Worm (Caenorhabditis elegans): Measurements from ENCODE around the gene him-10.

him-10 gene

ce11 chrIII:5853240-5853639, 50.2 kb downstream of the him-10 start, which contains the start of gene ddx-23:
ddx-23 (minus strand) TSS chrIII:5853269.
- no peak for TF ChIP-seq ekl-4 (GFP tag; IDR thresholded peaks at IDR 0.05)
- TF ChIP-seq B0035.1 (tag; optimal IDR thresholded peaks at IDR 0.05): no peak
- peak; percentile 12 for TF ChIP-seq gei-17 (GFP tag; optimal IDR thresholded peaks at IDR 0.05)
- no peak for TF ChIP-seq ztf-28 (GFP tag; IDR thresholded peaks at IDR 0.05)
- peak; percentile 28; the same call in 1 of the 2 replicates for TF ChIP-seq lin-26 (GFP tag; IDR thresholded peaks at IDR 0.05)
- TF ChIP-seq aptf-3 (GFP tag; IDR thresholded peaks at IDR 0.05): 0 out of 2 replicates have a peak, but pooled peaks have one; percentile 51
- 0 out of 2 replicates have a peak, but pooled peaks have one; percentile 37 for TF ChIP-seq pbrm-1 (GFP tag; IDR thresholded peaks at IDR 0.05)
- no peak for TF ChIP-seq fkh-3 (tag; optimal IDR thresholded peaks at IDR 0.05)
- TF ChIP-seq snpc-3.4 (tag; optimal IDR thresholded peaks at IDR 0.05): peak; percentile 69
- peak; percentile 8 for TF ChIP-seq dpl-1 (GFP tag; optimal IDR thresholded peaks at IDR 0.05)
- TF ChIP-seq ceh-58 (GFP tag; IDR thresholded peaks at IDR 0.05): no peak
- peak; percentile 62 for TF ChIP-seq repo-1 (tag; optimal IDR thresholded peaks at IDR 0.05)
- TF ChIP-seq ceh-27 (GFP tag; optimal IDR thresholded peaks at IDR 0.05): no peak
- no peak for TF ChIP-seq ztf-6 (GFP tag; IDR thresholded peaks at IDR 0.05)
- TF ChIP-seq rpc-1 (optimal IDR thresholded peaks at IDR 0.05): no peak
- TF ChIP-seq rpc-1 (tag; optimal IDR thresholded peaks at IDR 0.05): no peak
- TF ChIP-seq F39B2.1 (GFP tag; IDR thresholded peaks at IDR 0.05): peak; percentile 68; the same call in 1 of the 2 replicates
- TF ChIP-seq ztf-25 (GFP tag; IDR thresholded peaks at IDR 0.05): no peak
- no peak for TF ChIP-seq mes-4 (tag; optimal IDR thresholded peaks at IDR 0.05)
- peak; percentile 39 for TF ChIP-seq ceh-79 (tag; optimal IDR thresholded peaks at IDR 0.05)
- 0 out of 2 replicates have a peak, but pooled peaks have one; percentile 65 for TF ChIP-seq Y56A3A.18 (GFP tag; IDR thresholded peaks at IDR 0.05)
- no peak for TF ChIP-seq egl-44 (GFP tag; IDR thresholded peaks at IDR 0.05)
- TF ChIP-seq F57A8.1 (GFP tag; optimal IDR thresholded peaks at IDR 0.05): no peak
- no peak for TF ChIP-seq dox-1 (GFP tag; IDR thresholded peaks at IDR 0.05)
- TF ChIP-seq egrh-3 (GFP tag; IDR thresholded peaks at IDR 0.05): no peak
- TF ChIP-seq F10E7.11 (tag; optimal IDR thresholded peaks at IDR 0.05): peak; percentile 58
- no peak for TF ChIP-seq nfya-1 (tag; optimal IDR thresholded peaks at IDR 0.05; ENCODE audit: borderline replicate concordance, insufficient read depth)
- TF ChIP-seq Y79H2A.3 (GFP tag; conservative IDR thresholded peaks at IDR 0.05): no peak
- TF ChIP-seq xnd-1 (tag; optimal IDR thresholded peaks at IDR 0.05): peak; percentile 38
- TF ChIP-seq K11D2.4 (GFP tag; IDR thresholded peaks at IDR 0.05): no peak
- TF ChIP-seq B0336.3 (GFP tag; IDR thresholded peaks at IDR 0.05): peak; percentile 40; the same call in 1 of the 2 replicates
- no peak for TF ChIP-seq nfya-2 (GFP tag; IDR thresholded peaks at IDR 0.05)
- TF ChIP-seq snpc-4 (GFP tag; optimal IDR thresholded peaks at IDR 0.05): no peak
- peak in 2 of 4 experiments; percentile 40 to 45 for TF ChIP-seq snpc-4 (tag; optimal IDR thresholded peaks at IDR 0.05)
- peak; percentile 57 for TF ChIP-seq ZK185.1 (tag; optimal IDR thresholded peaks at IDR 0.05; ENCODE audit: poor library complexity, severe bottlenecking)
- TF ChIP-seq Y95B8A.8 (GFP tag; IDR thresholded peaks at IDR 0.05): 0 out of 2 replicates have a peak, but pooled peaks have one; percentile 65
- TF ChIP-seq ztf-26 (tag; optimal IDR thresholded peaks at IDR 0.05): no peak
- no peak for TF ChIP-seq mel-28 (tag; optimal IDR thresholded peaks at IDR 0.05; ENCODE audit: borderline replicate concordance)
- TF ChIP-seq F33H1.4 (GFP tag; IDR thresholded peaks at IDR 0.05): peak; percentile 43; the same call in 1 of the 2 replicates
- TF ChIP-seq nhr-179 (tag; optimal IDR thresholded peaks at IDR 0.05): no peak
- TF ChIP-seq C06A6.2 (GFP tag; conservative IDR thresholded peaks at IDR 0.05): no peak
- no peak for TF ChIP-seq sptf-2 (GFP tag; optimal IDR thresholded peaks at IDR 0.05)
- TF ChIP-seq unc-62 (GFP tag; optimal IDR thresholded peaks at IDR 0.05): no peak
- no peak for TF ChIP-seq F23B12.7 (tag; optimal IDR thresholded peaks at IDR 0.05; ENCODE audit: insufficient read depth)
- TF ChIP-seq unc-130 (GFP tag; optimal IDR thresholded peaks at IDR 0.05): peak; percentile 30
- TF ChIP-seq F55B11.4 (tag; optimal IDR thresholded peaks at IDR 0.05; ENCODE audit: borderline replicate concordance, insufficient read depth): no peak
- TF ChIP-seq snpc-1.3 (tag; optimal IDR thresholded peaks at IDR 0.05; ENCODE audit: insufficient read depth): no peak
- TF ChIP-seq attf-5 (GFP tag; optimal IDR thresholded peaks at IDR 0.05): peak; percentile 9
- peak; percentile 45 for TF ChIP-seq tbp1 (GFP tag; optimal IDR thresholded peaks at IDR 0.05)

All from whole organism, young adult.